Worm (Caenorhabditis elegans) whole organism, late embryonic: ENCODE measurements around the gene Y54G9A.5.
A peak's percentile ranks its signal among the peaks of the same experiment; 100 is the strongest.

Experiments used
- C08G9.2 ChIP-seq: sonication (generic microtip); optimal IDR thresholded peaks from 2 replicates; lab custom pipeline; 2016; ENCODE audit warnings: mild to moderate bottlenecking, missing genetic modification characterization, moderate library complexity, missing compliant biosample characterization
- K09A11.1 ChIP-seq: sonication (generic microtip); optimal IDR thresholded peaks from 2 replicates; lab custom pipeline; 2017; ENCODE audit warnings: antibody characterized with exemption, mild to moderate bottlenecking, missing genetic modification characterization, missing compliant biosample characterization; ENCODE audit not compliant: insufficient read depth
- T23F11.4 ChIP-seq: fragments of 200-800 bp; sonication (Bioruptor generic); optimal IDR thresholded peaks from 2 replicates; lab custom pipeline; 2018; ENCODE audit warnings: mild to moderate bottlenecking, missing genetic modification characterization, missing compliant biosample characterization
- ahr-1 ChIP-seq: sonication (generic microtip); optimal IDR thresholded peaks from 2 replicates; lab custom pipeline; 2016; ENCODE audit warnings: missing genetic modification characterization, missing compliant biosample characterization
- ceh-19 ChIP-seq: fragments of 200-800 bp; sonication (Bioruptor generic); optimal IDR thresholded peaks from 2 replicates; lab custom pipeline; 2018; ENCODE audit warnings: mild to moderate bottlenecking, missing genetic modification characterization, missing compliant biosample characterization
- ceh-2 ChIP-seq: sonication (generic microtip); optimal IDR thresholded peaks from 2 replicates; lab custom pipeline; 2016; ENCODE audit warnings: missing genotype, missing genetic modification characterization, missing compliant biosample characterization
- ceh-24 ChIP-seq: sonication (generic microtip); optimal IDR thresholded peaks from 2 replicates; lab custom pipeline; 2016; ENCODE audit warnings: mild to moderate bottlenecking, missing genetic modification characterization, missing compliant biosample characterization
- ceh-31 ChIP-seq: sonication (generic microtip); optimal IDR thresholded peaks from 2 replicates; lab custom pipeline; 2016; ENCODE audit warnings: missing genetic modification characterization, missing compliant biosample characterization
- ceh-45 ChIP-seq: fragments of 200-800 bp; sonication (Bioruptor generic); IDR thresholded peaks from 2 replicates; pipeline ENCODE4 v1.3.6; 2022; ENCODE audit warnings: missing genetic modification reagents, missing genetic modification characterization, missing compliant biosample characterization
- ceh-6 ChIP-seq: fragments of 200-800 bp; sonication (Bioruptor generic); optimal IDR thresholded peaks from 2 replicates; lab custom pipeline; 2018; ENCODE audit warnings: mild to moderate bottlenecking, missing genetic modification characterization, missing compliant biosample characterization
- ceh-9 ChIP-seq: sonication (generic microtip); optimal IDR thresholded peaks from 2 replicates; lab custom pipeline; 2016; ENCODE audit warnings: mild to moderate bottlenecking, missing genetic modification characterization, inconsistent platforms, missing compliant biosample characterization
- ets-4 ChIP-seq: sonication (generic microtip); optimal IDR thresholded peaks from 2 replicates; lab custom pipeline; 2016; ENCODE audit warnings: missing genetic modification characterization, missing compliant biosample characterization
- fax-1 ChIP-seq: sonication (generic microtip); optimal IDR thresholded peaks from 2 replicates; lab custom pipeline; 2016; ENCODE audit warnings: missing genotype, missing genetic modification characterization, missing compliant biosample characterization
- fkh-10 ChIP-seq: fragments of 150-350 bp; optimal IDR thresholded peaks from 2 replicates; lab custom pipeline; 2014; ENCODE audit warnings: missing biosample characterization, missing genetic modification reagents, missing genetic modification characterization
- fkh-6 ChIP-seq: sonication (generic microtip); optimal IDR thresholded peaks from 2 replicates; lab custom pipeline; 2016; ENCODE audit warnings: missing genetic modification characterization, missing compliant biosample characterization
- hlh-13 ChIP-seq: fragments of 200-800 bp; sonication (Bioruptor generic); optimal IDR thresholded peaks from 2 replicates; lab custom pipeline; 2018; ENCODE audit warnings: mild to moderate bottlenecking, missing genetic modification characterization, missing compliant biosample characterization
- hlh-15 ChIP-seq: sonication (generic microtip); optimal IDR thresholded peaks from 2 replicates; lab custom pipeline; 2016; ENCODE audit warnings: missing genetic modification characterization, missing compliant biosample characterization
- hlh-6 ChIP-seq: sonication (generic microtip); optimal IDR thresholded peaks from 2 replicates; lab custom pipeline; 2016; ENCODE audit warnings: missing genotype, missing genetic modification characterization, missing compliant biosample characterization
- hlh-8 ChIP-seq: sonication (generic microtip); optimal IDR thresholded peaks from 2 replicates; lab custom pipeline; 2016; ENCODE audit warnings: missing genotype, missing genetic modification characterization, missing compliant biosample characterization
- lim-6 ChIP-seq: sonication (generic microtip); optimal IDR thresholded peaks from 2 replicates; lab custom pipeline; 2016; ENCODE audit warnings: missing genetic modification characterization, missing compliant biosample characterization
- mec-3 ChIP-seq: sonication (generic microtip); optimal IDR thresholded peaks from 2 replicates; lab custom pipeline; 2016; ENCODE audit warnings: borderline replicate concordance, missing genetic modification characterization, missing compliant biosample characterization
- nfya-1 ChIP-seq: sonication (generic microtip); optimal IDR thresholded peaks from 2 replicates; lab custom pipeline; 2017; ENCODE audit warnings: missing genetic modification characterization, mild to moderate bottlenecking, missing compliant biosample characterization, antibody characterized with exemption, moderate library complexity
- odd-2 ChIP-seq: sonication (generic microtip); optimal IDR thresholded peaks from 2 replicates; lab custom pipeline; 2017; ENCODE audit warnings: antibody characterized with exemption, mild to moderate bottlenecking, missing genetic modification characterization, missing compliant biosample characterization
- pag-3 ChIP-seq: sonication (generic microtip); optimal IDR thresholded peaks from 2 replicates; lab custom pipeline; 2016; ENCODE audit warnings: missing compliant biosample characterization, missing genetic modification characterization, borderline replicate concordance
- pha-2 ChIP-seq: sonication (generic microtip); optimal IDR thresholded peaks from 2 replicates; lab custom pipeline; 2017; ENCODE audit warnings: mild to moderate bottlenecking, missing genetic modification characterization, missing compliant biosample characterization
- pha-4 ChIP-seq: fragments of 150-350 bp; optimal IDR thresholded peaks from 2 replicates; lab custom pipeline; 2018; ENCODE audit warnings: missing biosample characterization, missing genetic modification reagents, missing genetic modification characterization
- rnt-1 ChIP-seq: sonication (generic microtip); optimal IDR thresholded peaks from 2 replicates; lab custom pipeline; 2016; ENCODE audit warnings: missing genetic modification characterization, missing compliant biosample characterization
- sdc-2 ChIP-seq: sonication (generic microtip); optimal IDR thresholded peaks from 2 replicates; lab custom pipeline; 2016; ENCODE audit warnings: missing genotype, missing genetic modification characterization, missing compliant biosample characterization
- sox-2 ChIP-seq: fragments of 200-800 bp; sonication (Bioruptor generic); IDR thresholded peaks from 2 replicates; pipeline ENCODE4 v1.3.6; 2022; ENCODE audit warnings: missing genetic modification reagents, missing genetic modification characterization, missing compliant biosample characterization
- sox-4 ChIP-seq: sonication (generic microtip); optimal IDR thresholded peaks from 2 replicates; lab custom pipeline; 2017; ENCODE audit warnings: mild to moderate bottlenecking, missing genetic modification characterization, inconsistent platforms, missing compliant biosample characterization
- syd-9 ChIP-seq: sonication (generic microtip); optimal IDR thresholded peaks from 2 replicates; lab custom pipeline; 2016; ENCODE audit warnings: mild to moderate bottlenecking, missing genetic modification characterization, moderate library complexity, missing compliant biosample characterization
- tbx-2 ChIP-seq: sonication (generic microtip); optimal IDR thresholded peaks from 2 replicates; lab custom pipeline; 2016; ENCODE audit warnings: missing genetic modification characterization, missing compliant biosample characterization
- tbx-7 ChIP-seq: sonication (generic microtip); optimal IDR thresholded peaks from 2 replicates; lab custom pipeline; 2016; ENCODE audit warnings: missing genotype, missing genetic modification characterization, missing compliant biosample characterization
- unc-3 ChIP-seq, 2 experiments: fragments of 200-800 bp in 1 of 2; sonication (Bioruptor generic) in 1 of 2; sonication (generic microtip) in 1 of 2; conservative IDR thresholded peaks in 1 of 2; optimal IDR thresholded peaks in 1 of 2; 2 replicates each; pipeline versions ENCODE4 v1.3.6 to Lab custom; 2016 to 2022; ENCODE audit warnings: missing compliant biosample characterization in 2 of 2, missing genetic modification characterization in 2 of 2, missing genetic modification reagents in 1 of 2
- unc-42 ChIP-seq: sonication (generic microtip); optimal IDR thresholded peaks from 2 replicates; lab custom pipeline; 2016; ENCODE audit warnings: missing genotype, missing genetic modification characterization, missing compliant biosample characterization
- zip-5 ChIP-seq: sonication (generic microtip); optimal IDR thresholded peaks from 2 replicates; lab custom pipeline; 2016; ENCODE audit warnings: missing genetic modification characterization, missing compliant biosample characterization

Y54G9A.5 gene

ce11 chrII:13722763-13723162 is at the start of gene Y54G9A.5:
Gene Y54G9A.5 (plus strand): TSS chrII:13723007.
- TF ChIP-seq zip-5 (tag; lab: Kevin White, UChicago) (no peak), ceh-31 (peak; percentile 12), C08G9.2 (tag; lab: Kevin White, UChicago) (peak; percentile 14)

- TF ChIP-seq unc-42 (tag; lab: Kevin White, UChicago), result no peak
- no peak for TF ChIP-seq pag-3 (tag; lab: Kevin White, UChicago)
- TF ChIP-seq ceh-9 (tag; lab: Kevin White, UChicago), result no peak
- no peak for TF ChIP-seq ceh-2 (tag; lab: Kevin White, UChicago)
- no peak for TF ChIP-seq unc-3 (GFP tag; conservative IDR thresholded peaks at IDR 0.05; lab: Robert Waterston, UW)
- TF ChIP-seq unc-3 (tag; optimal IDR thresholded peaks at IDR 0.05; lab: Kevin White, UChicago), result no peak
- TF ChIP-seq ceh-19 (GFP tag; lab: Kevin White, UChicago), result no peak
- no peak for TF ChIP-seq hlh-6 (tag; lab: Kevin White, UChicago)
- no peak for TF ChIP-seq odd-2 (tag; lab: Kevin White, UChicago)
- no peak for TF ChIP-seq sox-4 (tag; lab: Kevin White, UChicago)
- TF ChIP-seq fax-1, result no peak
- no peak for TF ChIP-seq tbx-7
- no peak for TF ChIP-seq sox-2 (GFP tag; lab: Robert Waterston, UW)
- no peak for TF ChIP-seq ceh-6
- TF ChIP-seq syd-9 (tag; lab: Kevin White, UChicago), result no peak
Observed at ce11 chrII:13673605-13674193, 49.1 kb upstream of the Y54G9A.5 start.

DNA sequence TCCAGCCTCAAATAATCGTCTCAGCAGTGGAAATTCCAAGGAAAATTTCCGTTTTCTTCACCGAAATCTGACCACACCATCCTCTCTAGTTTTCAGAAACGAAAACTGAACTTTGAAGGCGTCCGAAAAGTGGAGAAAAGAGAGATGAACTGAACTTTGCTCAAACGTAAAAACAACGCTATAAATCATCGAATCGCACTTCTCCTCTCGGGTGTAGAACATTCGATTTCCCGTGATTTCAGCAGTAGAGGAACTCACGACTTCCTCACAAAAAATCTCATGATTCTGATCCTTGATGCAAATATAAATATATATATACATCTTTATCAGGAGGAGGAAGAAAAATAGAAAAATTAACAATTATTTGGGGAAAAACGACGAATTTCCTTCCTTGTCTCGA is 47.6 kb upstream of the Y54G9A.5 start:
- TF ChIP-seq ets-4 (no peak), hlh-15 (tag; lab: Kevin White, UChicago) (no peak), sox-2 (GFP tag; lab: Robert Waterston, UW) (no peak), T23F11.4 (GFP tag; lab: Kevin White, UChicago) (no peak), ceh-6 (no peak), fkh-6 (tag; lab: Kevin White, UChicago) (no peak)

ce11 chrII:13677927-13678326 is 44.9 kb upstream of the Y54G9A.5 start:
- TF ChIP-seq ahr-1 (no peak), ceh-24 (tag; lab: Kevin White, UChicago) (no peak), pha-2 (tag; lab: Kevin White, UChicago) (no peak), K09A11.1 (tag; lab: Kevin White, UChicago) (no peak), fkh-10 (GFP tag; lab: Kevin White, UChicago) (no peak), pha-4 (no peak), nfya-1 (tag; lab: Kevin White, UChicago) (no peak), hlh-13 (GFP tag; lab: Kevin White, UChicago) (no peak), fax-1 (no peak), tbx-2 (tag; lab: Kevin White, UChicago) (no peak), lim-6 (no peak), sdc-2 (no peak), ceh-45 (GFP tag; lab: Robert Waterston, UW) (no peak), C08G9.2 (tag; lab: Kevin White, UChicago) (no peak), hlh-8 (tag; lab: Kevin White, UChicago) (no peak), zip-5 (tag; lab: Kevin White, UChicago) (no peak), rnt-1 (tag; lab: Kevin White, UChicago) (no peak), mec-3 (tag; lab: Kevin White, UChicago) (no peak)
- TF ChIP-seq, all 69 proteins: peak for 0
